Worm (Caenorhabditis elegans) whole organism, young adult: ENCODE results near the gene eif-1.

Source experiments
- B0336.3 ChIP-seq: fragments of 200-800 bp; sonication (Bioruptor generic); IDR thresholded peaks from 2 replicates; pipeline ENCODE4 v1.3.6; 2022; ENCODE audit warnings: missing genetic modification characterization, missing compliant biosample characterization
- C06A6.2 ChIP-seq: fragments of 200-800 bp; sonication (Bioruptor generic); conservative IDR thresholded peaks from 2 replicates; pipeline ENCODE4 v1.3.6; 2022; ENCODE audit warnings: missing genetic modification characterization, missing compliant biosample characterization
- C17E4.6 ChIP-seq: fragments of 200-800 bp; sonication (Bioruptor generic); IDR thresholded peaks from 2 replicates; pipeline ENCODE4 v1.3.6; 2022; ENCODE audit warnings: missing genetic modification reagents, missing genetic modification characterization, missing compliant biosample characterization
- F39B2.1 ChIP-seq: fragments of 200-800 bp; sonication (Bioruptor generic); IDR thresholded peaks from 2 replicates; pipeline ENCODE4 v1.3.6; 2022; ENCODE audit warnings: missing genetic modification reagents, missing genetic modification characterization, missing compliant biosample characterization
- F49E8.2 ChIP-seq: sonication (generic microtip); optimal IDR thresholded peaks from 3 replicates; lab custom pipeline; 2017; ENCODE audit warnings: missing genetic modification characterization, mild to moderate bottlenecking, missing compliant biosample characterization, antibody characterized with exemption, moderate library complexity; ENCODE audit not compliant: insufficient read depth
- K11D2.4 ChIP-seq: fragments of 200-800 bp; sonication (Bioruptor generic); IDR thresholded peaks from 2 replicates; pipeline ENCODE4 v1.3.6; 2022; ENCODE audit warnings: missing genetic modification reagents, missing genetic modification characterization, missing compliant biosample characterization
- Y53G8AR.9 ChIP-seq: fragments of 200-800 bp; sonication (Bioruptor generic); conservative IDR thresholded peaks from 2 replicates; pipeline ENCODE4 v1.3.6; 2022; ENCODE audit warnings: missing genetic modification reagents, missing genetic modification characterization, missing compliant biosample characterization
- Y56A3A.18 ChIP-seq: fragments of 200-800 bp; sonication (Bioruptor generic); IDR thresholded peaks from 2 replicates; pipeline ENCODE4 v1.3.6; 2022; ENCODE audit warnings: missing genetic modification reagents, missing genetic modification characterization, missing compliant biosample characterization
- ama-1 ChIP-seq, 3 experiments: fragments of 150-350 bp in 1 of 3; sonication (generic microtip) in 2 of 3; optimal IDR thresholded peaks; 2 replicates each; lab custom pipeline; 2014 to 2018; ENCODE audit warnings: missing biosample characterization in 2 of 3, missing genetic modification characterization in 2 of 3, missing genetic modification reagents in 2 of 3
- atf-7 ChIP-seq: sonication (generic microtip); optimal IDR thresholded peaks from 2 replicates; lab custom pipeline; 2017; ENCODE audit warnings: mild to moderate bottlenecking, missing genetic modification characterization, missing compliant biosample characterization
- attf-6 ChIP-seq: fragments of 200-800 bp; sonication (Bioruptor generic); IDR thresholded peaks from 2 replicates; pipeline ENCODE4 v1.3.6; 2022; ENCODE audit warnings: missing genetic modification reagents, missing genetic modification characterization, missing compliant biosample characterization
- ccch-3 ChIP-seq: fragments of 200-800 bp; sonication (Bioruptor generic); optimal IDR thresholded peaks from 2 replicates; lab custom pipeline; 2018; ENCODE audit warnings: mild to moderate bottlenecking, missing genetic modification characterization, missing compliant biosample characterization
- cebp-2 ChIP-seq: fragments of 200-800 bp; sonication (Bioruptor generic); IDR thresholded peaks from 2 replicates; pipeline ENCODE4 v1.3.6; 2022; ENCODE audit warnings: missing genetic modification characterization, missing compliant biosample characterization
- ceh-27 ChIP-seq: fragments of 200-800 bp; sonication (Bioruptor generic); optimal IDR thresholded peaks from 2 replicates; lab custom pipeline; 2018; ENCODE audit warnings: mild to moderate bottlenecking, missing genetic modification characterization, moderate library complexity, missing compliant biosample characterization
- dox-1 ChIP-seq: fragments of 200-800 bp; sonication (Bioruptor generic); IDR thresholded peaks from 2 replicates; pipeline ENCODE4 v1.3.6; 2022; ENCODE audit warnings: missing genetic modification reagents, missing genetic modification characterization, missing compliant biosample characterization
- dpff-1 ChIP-seq: sonication (generic microtip); optimal IDR thresholded peaks from 2 replicates; lab custom pipeline; 2017; ENCODE audit warnings: mild to moderate bottlenecking, missing genetic modification characterization, missing compliant biosample characterization
- ekl-4 ChIP-seq: fragments of 200-800 bp; sonication (Bioruptor generic); IDR thresholded peaks from 2 replicates; pipeline ENCODE4 v1.3.6; 2022; ENCODE audit warnings: missing genetic modification reagents, missing genetic modification characterization, missing compliant biosample characterization
- him-1 ChIP-seq: sonication (generic microtip); optimal IDR thresholded peaks from 2 replicates; lab custom pipeline; 2016; ENCODE audit warnings: missing genotype, missing genetic modification reagents, missing genetic modification characterization, missing compliant biosample characterization
- hlh-12 ChIP-seq: sonication (generic microtip); optimal IDR thresholded peaks from 2 replicates; lab custom pipeline; 2016; ENCODE audit warnings: missing genetic modification characterization, missing compliant biosample characterization
- hrde-1 ChIP-seq: sonication (generic microtip); optimal IDR thresholded peaks from 2 replicates; lab custom pipeline; 2016; ENCODE audit warnings: missing genetic modification characterization, mild to moderate bottlenecking, missing compliant biosample characterization, moderate library complexity, missing genotype, missing genetic modification reagents, borderline replicate concordance
- lag-1 ChIP-seq: fragments of 200-800 bp; sonication (Bioruptor generic); IDR thresholded peaks from 2 replicates; pipeline ENCODE4 v1.3.6; 2022; ENCODE audit warnings: missing genetic modification reagents, missing genetic modification characterization, missing compliant biosample characterization
- let-526 ChIP-seq: fragments of 200-800 bp; sonication (Bioruptor generic); IDR thresholded peaks from 2 replicates; pipeline ENCODE4 v1.3.6; 2022; ENCODE audit warnings: missing genetic modification reagents, missing genetic modification characterization, missing compliant biosample characterization
- lin-35 ChIP-seq, 3 experiments: fragments of 150-350 bp in 2 of 3; sonication (generic microtip) in 1 of 3; optimal IDR thresholded peaks; 2 replicates each; lab custom pipeline; 2014 to 2018; ENCODE audit warnings: missing biosample characterization in 3 of 3, missing genetic modification characterization in 3 of 3, missing genetic modification reagents in 3 of 3
- lir-1 ChIP-seq: fragments of 200-800 bp; sonication (Bioruptor generic); conservative IDR thresholded peaks from 2 replicates; pipeline ENCODE4 v1.3.6; 2022; ENCODE audit warnings: missing genetic modification reagents, missing genetic modification characterization, missing compliant biosample characterization
- lsy-27 ChIP-seq: sonication (generic microtip); optimal IDR thresholded peaks from 2 replicates; lab custom pipeline; 2017; ENCODE audit warnings: missing genetic modification characterization, mild to moderate bottlenecking, missing compliant biosample characterization, antibody characterized with exemption, missing genotype, borderline replicate concordance; ENCODE audit not compliant: insufficient read depth
- madf-6 ChIP-seq: fragments of 200-800 bp; sonication (Bioruptor generic); IDR thresholded peaks from 2 replicates; pipeline ENCODE4 v1.3.6; 2022; ENCODE audit warnings: missing genetic modification reagents, missing genetic modification characterization, missing compliant biosample characterization
- mel-28 ChIP-seq: sonication (generic microtip); optimal IDR thresholded peaks from 2 replicates; lab custom pipeline; 2016; ENCODE audit warnings: borderline replicate concordance, mild to moderate bottlenecking, missing genetic modification characterization, missing compliant biosample characterization
- mes-4 ChIP-seq: sonication (generic microtip); optimal IDR thresholded peaks from 2 replicates; lab custom pipeline; 2016; ENCODE audit warnings: missing genotype, missing genetic modification characterization, missing compliant biosample characterization
- mxl-1 ChIP-seq: sonication (generic microtip); optimal IDR thresholded peaks from 2 replicates; lab custom pipeline; 2016; ENCODE audit warnings: missing genetic modification characterization, missing compliant biosample characterization
- nhr-179 ChIP-seq: sonication (generic microtip); optimal IDR thresholded peaks from 2 replicates; lab custom pipeline; 2016; ENCODE audit warnings: mild to moderate bottlenecking, missing genetic modification characterization, missing compliant biosample characterization
- nhr-80 ChIP-seq: sonication (generic microtip); optimal IDR thresholded peaks from 2 replicates; lab custom pipeline; 2016; ENCODE audit warnings: missing genetic modification characterization, missing compliant biosample characterization
- pbrm-1 ChIP-seq: fragments of 200-800 bp; sonication (Bioruptor generic); IDR thresholded peaks from 2 replicates; pipeline ENCODE4 v1.3.6; 2022; ENCODE audit warnings: missing genetic modification reagents, missing genetic modification characterization, missing compliant biosample characterization
- rcor-1 ChIP-seq: fragments of 200-800 bp; sonication (Bioruptor generic); IDR thresholded peaks from 2 replicates; pipeline ENCODE4 v1.3.6; 2022; ENCODE audit warnings: missing genetic modification reagents, missing genetic modification characterization, missing compliant biosample characterization
- rec-8 ChIP-seq, 2 experiments: sonication (generic microtip); optimal IDR thresholded peaks; 2 replicates each; lab custom pipeline; 2016; ENCODE audit warnings: mild to moderate bottlenecking in 2 of 2, missing genetic modification characterization in 2 of 2, missing genetic modification reagents in 2 of 2, missing genotype in 2 of 2, missing biosample characterization in 1 of 2, missing compliant biosample characterization in 1 of 2, moderate library complexity in 1 of 2
- sdz-38 ChIP-seq: sonication (generic microtip); optimal IDR thresholded peaks from 2 replicates; lab custom pipeline; 2016; ENCODE audit warnings: missing genotype, missing genetic modification characterization, missing compliant biosample characterization
- sea-2 ChIP-seq: fragments of 200-800 bp; sonication (Bioruptor generic); IDR thresholded peaks from 2 replicates; pipeline ENCODE4 v1.3.6; 2022; ENCODE audit warnings: missing genetic modification characterization, missing compliant biosample characterization
- snpc-1.3 ChIP-seq: sonication (generic microtip); optimal IDR thresholded peaks from 2 replicates; lab custom pipeline; 2017; ENCODE audit warnings: missing genetic modification characterization, mild to moderate bottlenecking, missing compliant biosample characterization, antibody characterized with exemption, moderate library complexity, missing genotype, missing genetic modification reagents; ENCODE audit not compliant: insufficient read depth
- snpc-4 ChIP-seq, 5 experiments: fragments of 150-350 bp in 1 of 5; sonication (generic microtip) in 4 of 5; optimal IDR thresholded peaks; 2 replicates each; lab custom pipeline; 2014 to 2018; ENCODE audit warnings: missing genetic modification characterization in 5 of 5, missing biosample characterization in 3 of 5, antibody characterized with exemption in 2 of 5, mild to moderate bottlenecking in 2 of 5, missing compliant biosample characterization in 2 of 5, missing genotype in 2 of 5, moderate library complexity in 2 of 5, missing genetic modification reagents in 1 of 5
- somi-1 ChIP-seq: fragments of 200-800 bp; sonication (Bioruptor generic); optimal IDR thresholded peaks from 2 replicates; lab custom pipeline; 2018; ENCODE audit warnings: mild to moderate bottlenecking, missing genetic modification characterization, missing compliant biosample characterization
- tbx-9 ChIP-seq: sonication (generic microtip); optimal IDR thresholded peaks from 2 replicates; lab custom pipeline; 2016; ENCODE audit warnings: borderline replicate concordance, missing genetic modification characterization, inconsistent platforms, missing compliant biosample characterization
- zfh-2 ChIP-seq: fragments of 200-800 bp; sonication (Bioruptor generic); conservative IDR thresholded peaks from 2 replicates; pipeline ENCODE4 v1.3.6; 2022; ENCODE audit warnings: missing genetic modification reagents, missing genetic modification characterization, missing compliant biosample characterization
- zim-3 ChIP-seq: sonication (generic microtip); optimal IDR thresholded peaks from 2 replicates; lab custom pipeline; 2017; ENCODE audit warnings: mild to moderate bottlenecking, missing genetic modification characterization, moderate library complexity, missing compliant biosample characterization
- ztf-22 ChIP-seq: fragments of 200-800 bp; sonication (Bioruptor generic); optimal IDR thresholded peaks from 2 replicates; lab custom pipeline; 2018; ENCODE audit warnings: mild to moderate bottlenecking, missing genetic modification characterization, moderate library complexity, missing compliant biosample characterization
- ztf-25 ChIP-seq: fragments of 200-800 bp; sonication (Bioruptor generic); IDR thresholded peaks from 2 replicates; pipeline ENCODE4 v1.3.6; 2022; ENCODE audit warnings: missing genetic modification reagents, missing genetic modification characterization, missing compliant biosample characterization
- ztf-26 ChIP-seq: sonication (generic microtip); optimal IDR thresholded peaks from 2 replicates; lab custom pipeline; 2017; ENCODE audit warnings: missing genetic modification characterization, missing compliant biosample characterization

eif-1 gene

ce11 chrII:4954099-4954959, 39.1 kb downstream of the eif-1 start:
- TF ChIP-seq rec-8 (tag; optimal IDR thresholded peaks at IDR 0.05; lab: Kevin White, UChicago) (no peak), ceh-27 (GFP tag; lab: Kevin White, UChicago) (no peak), sea-2 (GFP tag; lab: Robert Waterston, UW) (no peak), ztf-25 (GFP tag; lab: Robert Waterston, UW) (no peak), nhr-80 (tag; lab: Kevin White, UChicago) (no peak), B0336.3 (GFP tag; lab: Robert Waterston, UW) (0 out of 2 replicates have a peak, but pooled peaks have one; percentile 30), F39B2.1 (no peak), lag-1 (no peak), lir-1 (GFP tag; lab: Robert Waterston, UW) (no peak), hlh-12 (tag; lab: Kevin White, UChicago) (no peak), Y53G8AR.9 (GFP tag; lab: Robert Waterston, UW) (peak; percentile 24; the same call in 1 of the 2 replicates), C17E4.6 (GFP tag; lab: Robert Waterston, UW) (no peak), mes-4 (no peak), dox-1 (GFP tag; lab: Robert Waterston, UW) (no peak), ccch-3 (no peak), Y56A3A.18 (no peak), mel-28 (no peak), K11D2.4 (GFP tag; lab: Robert Waterston, UW) (no peak), let-526 (GFP tag; lab: Robert Waterston, UW) (no peak), nhr-179 (no peak), ama-1 (optimal IDR thresholded peaks at IDR 0.05; lab: Kevin White, UChicago) (no peak), ama-1 (GFP tag; optimal IDR thresholded peaks at IDR 0.05; lab: Kevin White, UChicago) (no peak), rcor-1 (no peak), hrde-1 (tag; lab: Kevin White, UChicago) (no peak), zim-3 (tag; lab: Kevin White, UChicago) (no peak), atf-7 (tag; lab: Kevin White, UChicago) (no peak), zfh-2 (no peak), attf-6 (GFP tag; lab: Robert Waterston, UW) (no peak), ztf-26 (tag; lab: Kevin White, UChicago) (no peak), tbx-9 (tag; lab: Kevin White, UChicago) (no peak), mxl-1 (tag; lab: Kevin White, UChicago) (no peak), C06A6.2 (GFP tag; lab: Robert Waterston, UW) (0 out of 2 replicates have a peak, but pooled peaks have one; percentile 20), cebp-2 (GFP tag; lab: Robert Waterston, UW) (no peak), snpc-4 (GFP tag; optimal IDR thresholded peaks at IDR 0.05; lab: Kevin White, UChicago) (no peak), snpc-4 (tag; optimal IDR thresholded peaks at IDR 0.05; lab: Kevin White, UChicago) (peak in 1 of 4 experiments; percentile 7), dpff-1 (tag; lab: Kevin White, UChicago) (no peak), lsy-27 (no peak), lin-35 (GFP tag; optimal IDR thresholded peaks at IDR 0.05; lab: Kevin White, UChicago) (no peak), somi-1 (GFP tag; lab: Kevin White, UChicago) (no peak), ekl-4 (GFP tag; lab: Robert Waterston, UW) (0 out of 2 replicates have a peak, but pooled peaks have one; percentile 9), him-1 (no peak), madf-6 (GFP tag; lab: Robert Waterston, UW) (peak; percentile 50), ztf-22 (GFP tag; lab: Kevin White, UChicago) (no peak), snpc-1.3 (tag; lab: Kevin White, UChicago) (no peak), pbrm-1 (no peak), F49E8.2 (tag; lab: Kevin White, UChicago) (no peak), sdz-38 (no peak)
